Worm (Caenorhabditis elegans): ENCODE measurements around the gene F42C5.6.

F42C5.6 gene

DNA sequence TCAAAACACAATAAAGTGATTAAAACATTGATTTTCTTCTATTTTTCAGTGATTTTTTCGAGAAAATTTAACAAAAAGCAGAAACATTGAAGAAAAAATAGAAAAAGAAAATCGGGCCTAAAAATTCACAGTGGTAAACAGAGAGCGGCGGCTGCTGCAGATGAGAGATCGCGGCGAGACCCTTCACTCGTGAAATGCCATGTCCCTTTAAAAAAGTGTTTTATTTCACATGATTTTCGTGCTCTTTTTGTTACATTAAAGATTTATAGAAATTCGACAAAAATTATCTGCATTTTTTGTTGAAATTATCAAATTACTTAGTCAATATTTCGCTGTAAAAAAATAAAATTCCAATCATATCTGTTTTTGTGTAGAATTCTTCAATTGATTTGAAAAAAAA, 5.1 kb upstream of the F42C5.6 start (continued):
- TF ChIP-seq snpc-4 (GFP tag; optimal IDR thresholded peaks at IDR 0.05): peak; percentile 80
- peak; percentile 70 to 79 (median 76) for TF ChIP-seq snpc-4 (tag; optimal IDR thresholded peaks at IDR 0.05)
- no peak for TF ChIP-seq nhr-120 (GFP tag; IDR thresholded peaks at IDR 0.05)
- no peak for TF ChIP-seq efl-1 (GFP tag; optimal IDR thresholded peaks at IDR 0.05)
- TF ChIP-seq tlf-1 (GFP tag; optimal IDR thresholded peaks at IDR 0.05): no peak
- TF ChIP-seq ccch-3 (GFP tag; optimal IDR thresholded peaks at IDR 0.05): no peak
- TF ChIP-seq lsy-27 (tag; optimal IDR thresholded peaks at IDR 0.05; ENCODE audit: borderline replicate concordance, insufficient read depth): no peak
- no peak for TF ChIP-seq chd-7 (tag; optimal IDR thresholded peaks at IDR 0.05)
- TF ChIP-seq madf-6 (GFP tag; IDR thresholded peaks at IDR 0.05): peak; percentile 62
- TF ChIP-seq attf-3 (GFP tag; conservative IDR thresholded peaks at IDR 0.05): no peak
- TF ChIP-seq lsl-1 (GFP tag; optimal IDR thresholded peaks at IDR 0.05): no peak
- TF ChIP-seq nfyb-1 (GFP tag; IDR thresholded peaks at IDR 0.05): no peak
- TF ChIP-seq egl-44 (GFP tag; IDR thresholded peaks at IDR 0.05): no peak
- no peak for TF ChIP-seq mes-4 (tag; optimal IDR thresholded peaks at IDR 0.05)
- TF ChIP-seq madf-8 (GFP tag; conservative IDR thresholded peaks at IDR 0.05): no peak
- TF ChIP-seq ztf-22 (GFP tag; optimal IDR thresholded peaks at IDR 0.05): no peak
- TF ChIP-seq gei-17 (GFP tag; optimal IDR thresholded peaks at IDR 0.05): no peak
- TF ChIP-seq rcor-1 (GFP tag; IDR thresholded peaks at IDR 0.05): no peak
- TF ChIP-seq hsf-1 (GFP tag; IDR thresholded peaks at IDR 0.05): no peak
- no peak for TF ChIP-seq Y56A3A.18 (GFP tag; IDR thresholded peaks at IDR 0.05)
- no peak for TF ChIP-seq let-526 (GFP tag; IDR thresholded peaks at IDR 0.05)
- TF ChIP-seq C17E4.6 (GFP tag; IDR thresholded peaks at IDR 0.05): no peak
- peak; percentile 29 for TF ChIP-seq repo-1 (tag; optimal IDR thresholded peaks at IDR 0.05)
- TF ChIP-seq hlh-26 (GFP tag; conservative IDR thresholded peaks at IDR 0.05): no peak
- TF ChIP-seq T26A5.8 (tag; optimal IDR thresholded peaks at IDR 0.05): no peak
- TF ChIP-seq Y67H2A.10 (GFP tag; conservative IDR thresholded peaks at IDR 0.05): no peak
- TF ChIP-seq hmg-1.2 (GFP tag; IDR thresholded peaks at IDR 0.05): peak; percentile 44; the same call in 1 of the 2 replicates
- no peak for TF ChIP-seq atf-7 (tag; optimal IDR thresholded peaks at IDR 0.05)
- no peak for TF ChIP-seq lin-54 (GFP tag; optimal IDR thresholded peaks at IDR 0.05)
- TF ChIP-seq ceh-27 (GFP tag; optimal IDR thresholded peaks at IDR 0.05): no peak
- no peak for TF ChIP-seq ztf-3 (GFP tag; optimal IDR thresholded peaks at IDR 0.05)
- TF ChIP-seq F55B11.4 (tag; optimal IDR thresholded peaks at IDR 0.05; ENCODE audit: borderline replicate concordance, insufficient read depth): no peak
- no peak for TF ChIP-seq sptf-2 (GFP tag; optimal IDR thresholded peaks at IDR 0.05)
- TF ChIP-seq ceh-40 (GFP tag; IDR thresholded peaks at IDR 0.05): no peak
- TF ChIP-seq sdz-38 (tag; optimal IDR thresholded peaks at IDR 0.05): no peak
- TF ChIP-seq C06A6.2 (GFP tag; conservative IDR thresholded peaks at IDR 0.05): no peak
- no peak for TF ChIP-seq F49E8.2 (tag; optimal IDR thresholded peaks at IDR 0.05; ENCODE audit: insufficient read depth)
- TF ChIP-seq him-1 (tag; optimal IDR thresholded peaks at IDR 0.05): peak; percentile 9
- no peak for TF ChIP-seq nfya-2 (GFP tag; IDR thresholded peaks at IDR 0.05)
- TF ChIP-seq attf-5 (GFP tag; optimal IDR thresholded peaks at IDR 0.05): no peak
- peak in 1 of 3 experiments; percentile 70 for TF ChIP-seq lin-35 (GFP tag; optimal IDR thresholded peaks at IDR 0.05)
- no peak for TF ChIP-seq nhr-179 (tag; optimal IDR thresholded peaks at IDR 0.05)
- TF ChIP-seq zfh-2 (GFP tag; conservative IDR thresholded peaks at IDR 0.05): no peak
- no peak for TF ChIP-seq die-1 (tag; optimal IDR thresholded peaks at IDR 0.05)
- TF ChIP-seq Y53G8AR.9 (GFP tag; conservative IDR thresholded peaks at IDR 0.05): no peak
- no peak for TF ChIP-seq egrh-3 (GFP tag; IDR thresholded peaks at IDR 0.05)
- no peak for TF ChIP-seq sea-2 (GFP tag; IDR thresholded peaks at IDR 0.05)
- no peak for TF ChIP-seq xnd-1 (tag; optimal IDR thresholded peaks at IDR 0.05)
- TF ChIP-seq K11D2.4 (GFP tag; IDR thresholded peaks at IDR 0.05): no peak
- TF ChIP-seq lag-1 (GFP tag; IDR thresholded peaks at IDR 0.05): no peak
